Fruit fly (Drosophila melanogaster): ENCODE results near the gene CG14414.

The CG14414 gene

dm6 chrX:14622179-14622578 lies 41.8 kb downstream of the CG14414 start (continued):
- TF ChIP-seq MESR4 (GFP tag; optimal IDR thresholded peaks at IDR 0.05) (no peak), sd (tag; optimal IDR thresholded peaks at IDR 0.05) (no peak), Aef1 (GFP tag; IDR thresholded peaks at IDR 0.05) (no peak), hb (GFP tag; IDR thresholded peaks at IDR 0.05; ENCODE audit: partially characterized antibody) (no peak), CG1024 (GFP tag; IDR thresholded peaks at IDR 0.05) (peak; percentile 40; the same call in 1 of the 2 replicates), CG3407 (GFP tag; optimal IDR thresholded peaks at IDR 0.05) (peak; percentile 29), nmo (GFP tag; optimal IDR thresholded peaks at IDR 0.05) (peak; percentile 59), lov (optimal IDR thresholded peaks at IDR 0.05) (no peak), lov (GFP tag; IDR thresholded peaks at IDR 0.05) (no peak), CG31365 (tag; optimal IDR thresholded peaks at IDR 0.05) (no peak), usp (GFP tag; optimal IDR thresholded peaks at IDR 0.05) (no peak), CG6254 (GFP tag; optimal IDR thresholded peaks at IDR 0.05) (peak; percentile 4), abd-A (tag; optimal IDR thresholded peaks at IDR 0.05) (no peak), CG12071 (GFP tag; optimal IDR thresholded peaks at IDR 0.05) (peak; percentile 33), sqz (GFP tag; optimal IDR thresholded peaks at IDR 0.05) (no peak), gcm2 (GFP tag; optimal IDR thresholded peaks at IDR 0.05) (no peak), CG18764 (GFP tag; optimal IDR thresholded peaks at IDR 0.05) (peak; percentile 12), TFAM (GFP tag; optimal IDR thresholded peaks at IDR 0.05) (no peak), tin (GFP tag; optimal IDR thresholded peaks at IDR 0.05) (peak; percentile 39), wek (GFP tag; optimal IDR thresholded peaks at IDR 0.05) (peak; percentile 2), CG4617 (GFP tag; optimal IDR thresholded peaks at IDR 0.05; ENCODE audit: borderline replicate concordance) (no peak), CG1792 (GFP tag; optimal IDR thresholded peaks at IDR 0.05) (no peak), dysf (GFP tag; IDR thresholded peaks at IDR 0.05) (peak; percentile 50; the same call in 1 of the 3 replicates), tll (GFP tag; optimal IDR thresholded peaks at IDR 0.05) (no peak), Taf1 (GFP tag; IDR thresholded peaks at IDR 0.05) (no peak), corto (GFP tag; optimal IDR thresholded peaks at IDR 0.05) (no peak), kah (GFP tag; optimal IDR thresholded peaks at IDR 0.05) (no peak), CG17359 (tag; optimal IDR thresholded peaks at IDR 0.05) (peak; percentile 55), CG15601 (tag; optimal IDR thresholded peaks at IDR 0.05) (peak; percentile 56), CG7786 (GFP tag; optimal IDR thresholded peaks at IDR 0.05) (no peak), grau (tag; optimal IDR thresholded peaks at IDR 0.05) (peak; percentile 36), Spps (tag; optimal IDR thresholded peaks at IDR 0.05) (peak; percentile 56), pb (GFP tag; optimal IDR thresholded peaks at IDR 0.05) (no peak), Eip74EF (GFP tag; optimal IDR thresholded peaks at IDR 0.05) (peak in 1 of 2 experiments; percentile 28), vfl (GFP tag; optimal IDR thresholded peaks at IDR 0.05) (no peak), Oaz (GFP tag; IDR thresholded peaks at IDR 0.05) (no peak), CG3281 (GFP tag; optimal IDR thresholded peaks at IDR 0.05) (no peak), eyg (GFP tag; optimal IDR thresholded peaks at IDR 0.05) (no peak), Fer3 (tag; optimal IDR thresholded peaks at IDR 0.05) (peak; percentile 30), CrebB (tag; optimal IDR thresholded peaks at IDR 0.05) (no peak), Stat92E (GFP tag; optimal IDR thresholded peaks at IDR 0.05) (no peak), CG18011 (GFP tag; optimal IDR thresholded peaks at IDR 0.05) (no peak), chif (GFP tag; optimal IDR thresholded peaks at IDR 0.05) (peak; percentile 33 to 46), CG6689 (GFP tag; IDR thresholded peaks at IDR 0.05) (peak; percentile 58), hth (optimal IDR thresholded peaks at IDR 0.05) (no peak), CG32767 (GFP tag; IDR thresholded peaks at IDR 0.05) (no peak), CG10366 (GFP tag; IDR thresholded peaks at IDR 0.05) (no peak), Awh (GFP tag; IDR thresholded peaks at IDR 0.05) (peak; percentile 35; the same call in 1 of the 2 replicates), prd (optimal IDR thresholded peaks at IDR 0.05) (no peak), prd (GFP tag; IDR thresholded peaks at IDR 0.05) (0 out of 3 replicates have a peak, but pooled peaks have one; percentile 51), NC2β (GFP tag; optimal IDR thresholded peaks at IDR 0.05) (peak; percentile 6)

All from whole organism, embryonic.